Worm (Caenorhabditis elegans) whole organism, L4 larva: ENCODE measurements around the gene qua-1.

Source experiments
- Y105C5A.15 ChIP-seq: fragments of 200-800 bp; sonication (Bioruptor generic); IDR thresholded peaks from 2 replicates; pipeline ENCODE4 v1.3.6; 2022; ENCODE audit warnings: missing genetic modification characterization, missing compliant biosample characterization
- aha-1 ChIP-seq: fragments of 150-350 bp; peaks from one replicate; lab custom pipeline; 2014; ENCODE audit warnings: missing biosample characterization, missing genetic modification characterization
- aly-2 ChIP-seq: sonication (generic microtip); optimal IDR thresholded peaks from 2 replicates; lab custom pipeline; 2018; ENCODE audit warnings: missing biosample characterization, missing genetic modification characterization
- daf-16 ChIP-seq, 3 experiments: sonication (generic microtip); optimal IDR thresholded peaks; 2 replicates each; lab custom pipeline; 2016 to 2017; ENCODE audit warnings: missing genetic modification characterization in 3 of 3, missing genetic modification reagents in 3 of 3, mild to moderate bottlenecking in 2 of 3, missing compliant biosample characterization in 2 of 3, missing biosample characterization in 1 of 3, moderate library complexity in 1 of 3
- hlh-30 ChIP-seq: sonication (generic microtip); optimal IDR thresholded peaks from 2 replicates; lab custom pipeline; 2017; ENCODE audit warnings: antibody characterized with exemption, mild to moderate bottlenecking, missing genetic modification characterization, missing compliant biosample characterization; ENCODE audit not compliant: insufficient read depth
- lin-13 ChIP-seq: fragments of 150-350 bp; optimal IDR thresholded peaks from 2 replicates; lab custom pipeline; 2014; ENCODE audit warnings: missing biosample characterization, missing genetic modification reagents, missing genetic modification characterization
- lin-39 ChIP-seq: fragments of 150-350 bp; optimal IDR thresholded peaks from 2 replicates; lab custom pipeline; 2014; ENCODE audit warnings: missing biosample characterization, missing genetic modification reagents, missing genetic modification characterization
- mdl-1 ChIP-seq, 2 experiments: fragments of 150-350 bp in 1 of 2; sonication (generic microtip) in 1 of 2; optimal IDR thresholded peaks; 2 replicates each; lab custom pipeline; 2014 to 2017; ENCODE audit warnings: missing biosample characterization in 2 of 2, missing genetic modification characterization in 2 of 2
- mes-2 ChIP-seq: sonication (generic microtip); optimal IDR thresholded peaks from 2 replicates; lab custom pipeline; 2016; ENCODE audit warnings: missing genotype, mild to moderate bottlenecking, missing genetic modification characterization, missing compliant biosample characterization; ENCODE audit not compliant: poor library complexity, severe bottlenecking
- nhr-237 ChIP-seq: sonication (generic microtip); optimal IDR thresholded peaks from 2 replicates; lab custom pipeline; 2017; ENCODE audit warnings: missing biosample characterization, missing genetic modification characterization
- skn-1 ChIP-seq: fragments of 150-350 bp; optimal IDR thresholded peaks from 2 replicates; lab custom pipeline; 2014; ENCODE audit warnings: missing biosample characterization, missing genetic modification characterization
- spr-3 ChIP-seq: fragments of 200-800 bp; sonication (Bioruptor generic); optimal IDR thresholded peaks from 2 replicates; lab custom pipeline; 2018; ENCODE audit warnings: mild to moderate bottlenecking, missing genetic modification characterization, missing compliant biosample characterization
- tra-1 ChIP-seq: fragments of 200-800 bp; sonication (Bioruptor generic); IDR thresholded peaks from 2 replicates; pipeline ENCODE4 v1.3.6; 2022; ENCODE audit warnings: missing genetic modification reagents, missing genetic modification characterization, missing compliant biosample characterization
- zip-2 ChIP-seq: fragments of 150-350 bp; optimal IDR thresholded peaks from 2 replicates; lab custom pipeline; 2014; ENCODE audit warnings: missing biosample characterization, missing genetic modification characterization

DNA sequence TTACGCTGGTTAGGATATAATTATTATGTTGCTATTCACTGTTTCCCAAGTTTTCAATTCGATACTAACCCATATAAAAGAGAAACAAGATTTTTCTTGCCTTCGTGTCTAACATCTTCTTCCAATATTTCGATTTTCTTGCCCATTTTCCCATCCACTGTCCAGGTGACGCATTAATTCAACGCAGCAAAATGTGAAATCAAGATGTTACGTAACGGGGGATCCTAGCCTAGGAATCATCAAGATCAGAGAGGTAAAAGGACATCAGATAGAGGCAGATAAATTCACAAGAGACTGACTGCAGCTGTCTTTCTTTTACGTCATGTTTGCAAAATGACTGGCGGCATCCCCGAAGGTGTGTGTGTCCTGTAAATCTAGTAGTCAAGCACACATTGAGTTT, 26.0 kb downstream of the qua-1 start:
- TF ChIP-seq lin-39 (no peak), mes-2 (no peak), nhr-237 (tag; lab: Kevin White, UChicago) (no peak), daf-16 (GFP tag; optimal IDR thresholded peaks at IDR 0.05; lab: Kevin White, UChicago) (no peak), daf-16 (tag; optimal IDR thresholded peaks at IDR 0.05; lab: Kevin White, UChicago) (no peak), Y105C5A.15 (no peak), tra-1 (GFP tag; lab: Robert Waterston, UW) (no peak), zip-2 (tag; lab: Kevin White, UChicago) (no peak), aha-1 (tag; lab: Kevin White, UChicago) (peak; percentile 13), hlh-30 (no peak), lin-13 (GFP tag; lab: Kevin White, UChicago) (no peak), spr-3 (GFP tag; lab: Kevin White, UChicago) (no peak), skn-1 (tag; lab: Kevin White, UChicago) (no peak), mdl-1 (tag; optimal IDR thresholded peaks at IDR 0.05; lab: Kevin White, UChicago) (no peak), aly-2 (tag; lab: Kevin White, UChicago) (no peak)
